Worm (Caenorhabditis elegans): ENCODE results near the gene srsx-38.
"Not testable (repeated sequence)": the region's sequence is repeated elsewhere in the genome, so short reads cannot be mapped to it uniquely, and the experiment has no call there.

DNA sequence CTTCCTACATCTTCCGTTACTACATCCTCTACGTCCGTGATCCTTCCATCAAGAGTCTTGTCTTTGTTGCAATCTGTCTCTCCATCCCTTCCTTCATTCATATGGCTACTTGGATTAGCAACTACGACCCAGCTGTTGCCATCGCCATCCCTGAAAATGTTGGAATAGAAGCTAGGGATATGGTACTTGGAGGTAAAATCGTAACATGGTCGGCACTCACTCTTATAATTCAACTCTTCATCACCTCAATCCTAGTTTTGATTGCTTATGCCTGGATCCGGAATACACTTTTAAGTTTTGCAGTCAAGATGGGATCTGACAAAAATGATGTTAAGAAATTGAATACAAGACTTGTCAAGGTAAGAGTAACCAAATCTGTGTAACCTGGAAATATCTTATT is 3.6 kb downstream of the srsx-38 start, which contains the start of gene T26E4.18:
- TF ChIP-seq aly-2 (tag; optimal IDR thresholded peaks at IDR 0.05); ztf-11 (tag; optimal IDR thresholded peaks at IDR 0.05); nhr-25 (tag; optimal IDR thresholded peaks at IDR 0.05; ENCODE audit: borderline replicate concordance, insufficient read depth); unc-130 (GFP tag; optimal IDR thresholded peaks at IDR 0.05); ceh-62 (tag; optimal IDR thresholded peaks at IDR 0.05); zfp-3 (GFP tag; conservative IDR thresholded peaks at IDR 0.05); aha-1 (tag); unc-62 (GFP tag; optimal IDR thresholded peaks at IDR 0.05 in 1 of 2); unc-62 (tag; optimal IDR thresholded peaks at IDR 0.05); ceh-82 (tag; optimal IDR thresholded peaks at IDR 0.05); snpc-4 (tag; optimal IDR thresholded peaks at IDR 0.05); jun-1 (tag; optimal IDR thresholded peaks at IDR 0.05); fos-1 (tag; optimal IDR thresholded peaks at IDR 0.05): not testable (repeated sequence)
